Fruit fly (Drosophila melanogaster) whole organism, wandering third instar larva: Measurements from ENCODE around the gene CG14624.
A peak's percentile ranks its signal among the peaks of the same experiment; 100 is the strongest.

Source experiments
- Abd-B ChIP-seq: fragments of >200 bp; optimal IDR thresholded peaks from 2 replicates; lab custom pipeline; 2017; ENCODE audit warnings: missing biosample characterization, missing genetic modification characterization
- Dfd ChIP-seq: fragments of >200 bp; optimal IDR thresholded peaks from 2 replicates; lab custom pipeline; 2017; ENCODE audit warnings: missing biosample characterization, missing genetic modification characterization
- Dif ChIP-seq: fragments of 200-275, 200-300 bp; sonication (Bioruptor generic); optimal IDR thresholded peaks from 2 replicates; lab custom pipeline; 2018; ENCODE audit warnings: missing biosample characterization, missing genetic modification characterization; ENCODE audit not compliant: partially characterized antibody
- Hr78 ChIP-seq: fragments of >200 bp; optimal IDR thresholded peaks from 2 replicates; lab custom pipeline; 2017; ENCODE audit warnings: missing biosample characterization, missing genetic modification characterization
- br ChIP-seq: fragments of 200-800 bp; sonication (Bioruptor generic); optimal IDR thresholded peaks from 2 replicates; lab custom pipeline; 2016; ENCODE audit warnings: missing biosample characterization, missing genetic modification characterization
- jim ChIP-seq: fragments of 175-275, 200-325 bp; sonication (Bioruptor generic); optimal IDR thresholded peaks from 2 replicates; lab custom pipeline; 2016; ENCODE audit warnings: missing biosample characterization, mild to moderate bottlenecking, missing genetic modification characterization
- pan ChIP-seq: fragments of >200 bp; optimal IDR thresholded peaks from 2 replicates; lab custom pipeline; 2017
- psq ChIP-seq: fragments of 200-800 bp; sonication (Bioruptor generic); optimal IDR thresholded peaks from 3 replicates; lab custom pipeline; 2017; ENCODE audit warnings: missing biosample characterization, mild to moderate bottlenecking, missing genetic modification characterization, moderate library complexity
- sage ChIP-seq: fragments of 200-800 bp; sonication (Bioruptor generic); optimal IDR thresholded peaks from 2 replicates; lab custom pipeline; 2016; ENCODE audit warnings: missing biosample characterization, mild to moderate bottlenecking, missing genetic modification characterization
- sv ChIP-seq: fragments of 200-800 bp; sonication (Bioruptor generic); optimal IDR thresholded peaks from 3 replicates; lab custom pipeline; 2016; ENCODE audit warnings: missing biosample characterization, missing genetic modification characterization
- usp ChIP-seq: fragments of >200 bp; optimal IDR thresholded peaks from 2 replicates; lab custom pipeline; 2017; ENCODE audit warnings: missing biosample characterization, missing genetic modification characterization
- woc ChIP-seq: sonication (Bioruptor generic); optimal IDR thresholded peaks from 2 replicates; lab custom pipeline; 2016; ENCODE audit warnings: missing biosample characterization, mild to moderate bottlenecking, missing genetic modification characterization

- TF ChIP-seq woc (GFP tag; lab: Kevin White, UChicago) = no peak
- TF ChIP-seq Dif = peak; percentile 25
- no peak for TF ChIP-seq sage (GFP tag; lab: Kevin White, UChicago)
- no peak for TF ChIP-seq psq (GFP tag; lab: Kevin White, UChicago)
- no peak for TF ChIP-seq usp
- TF ChIP-seq br (GFP tag; lab: Kevin White, UChicago) = no peak
- TF ChIP-seq pan = no peak
- TF ChIP-seq Dfd (GFP tag; lab: Kevin White, UChicago) = no peak
- TF ChIP-seq Abd-B (GFP tag; lab: Kevin White, UChicago) = no peak
- TF ChIP-seq Hr78 (GFP tag; lab: Kevin White, UChicago) = no peak
- no peak for TF ChIP-seq sv
- no peak for TF ChIP-seq jim (GFP tag; lab: Kevin White, UChicago)
These were observed 27.5 kb downstream of the CG14624 start for dm6 chrX:1233989-1234388.
